Worm (Caenorhabditis elegans): ENCODE data around the gene ZK938.1.

- TF ChIP-seq tbx-11 (GFP tag; IDR thresholded peaks at IDR 0.05) (no peak), ama-1 (optimal IDR thresholded peaks at IDR 0.05) (no peak), F13C5.2 (tag; optimal IDR thresholded peaks at IDR 0.05) (no peak), B0310.2 (tag; optimal IDR thresholded peaks at IDR 0.05) (no peak), sea-1 (GFP tag; conservative IDR thresholded peaks at IDR 0.05) (no peak), flt-1 (GFP tag; IDR thresholded peaks at IDR 0.05) (no peak), scrt-1 (GFP tag; IDR thresholded peaks at IDR 0.05) (no peak), ceh-36 (tag; optimal IDR thresholded peaks at IDR 0.05) (no peak), tbx-37 (GFP tag; conservative IDR thresholded peaks at IDR 0.05) (no peak), pes-1 (GFP tag; IDR thresholded peaks at IDR 0.05) (no peak), ceh-13 (GFP tag; optimal IDR thresholded peaks at IDR 0.05) (no peak), hmbx-1 (tag; optimal IDR thresholded peaks at IDR 0.05) (no peak), aly-1 (tag; optimal IDR thresholded peaks at IDR 0.05) (no peak), hnd-1 (tag; optimal IDR thresholded peaks at IDR 0.05) (no peak)
Observed at ce11 chrII:9861394-9861793, 32.2 kb downstream of the ZK938.1 start, which contains the start of gene chil-3.
